Worm (Caenorhabditis elegans) whole organism, L1 larva: ENCODE results near the gene dph-5.

Experiments
- alr-1 ChIP-seq: fragments of 200-800 bp; sonication (Bioruptor generic); optimal IDR thresholded peaks from 2 replicates; lab custom pipeline; 2018; ENCODE audit warnings: borderline replicate concordance, mild to moderate bottlenecking, missing genetic modification characterization, missing compliant biosample characterization
- dpl-1 ChIP-seq, 3 experiments: fragments of 150-350 bp in 2 of 3; sonication (generic microtip) in 1 of 3; optimal IDR thresholded peaks; 2 replicates each; lab custom pipeline; 2014 to 2017; ENCODE audit warnings: missing biosample characterization in 3 of 3, missing genetic modification characterization in 3 of 3, missing genetic modification reagents in 3 of 3
- jun-1 ChIP-seq: fragments of 150-350 bp; optimal IDR thresholded peaks from 2 replicates; lab custom pipeline; 2014; ENCODE audit warnings: missing biosample characterization, missing genetic modification reagents, missing genetic modification characterization
- lin-14 ChIP-seq: fragments of 200-800 bp; sonication (Bioruptor generic); optimal IDR thresholded peaks from 2 replicates; lab custom pipeline; 2018; ENCODE audit warnings: mild to moderate bottlenecking, missing genetic modification characterization, moderate library complexity, missing compliant biosample characterization
- mdl-1 ChIP-seq, 2 experiments: fragments of 150-350 bp; optimal IDR thresholded peaks; 2 replicates each; lab custom pipeline; 2014 to 2017; ENCODE audit warnings: missing biosample characterization in 2 of 2, missing genetic modification characterization in 2 of 2, inconsistent platforms in 1 of 2
- nhr-237 ChIP-seq: fragments of 150-350 bp; optimal IDR thresholded peaks from 2 replicates; lab custom pipeline; 2014; ENCODE audit warnings: missing biosample characterization, missing genetic modification characterization
- rnt-1 ChIP-seq: sonication (generic microtip); optimal IDR thresholded peaks from 2 replicates; lab custom pipeline; 2016; ENCODE audit warnings: mild to moderate bottlenecking, missing genetic modification characterization, moderate library complexity, missing compliant biosample characterization
- unc-62 ChIP-seq: fragments of 150-350 bp; optimal IDR thresholded peaks from 2 replicates; lab custom pipeline; 2014; ENCODE audit warnings: missing biosample characterization, missing genetic modification reagents, missing genetic modification characterization

- no peak for TF ChIP-seq alr-1
- no peak for TF ChIP-seq mdl-1 (tag; optimal IDR thresholded peaks at IDR 0.05; lab: Kevin White, UChicago)
- TF ChIP-seq dpl-1 (GFP tag; optimal IDR thresholded peaks at IDR 0.05; lab: Kevin White, UChicago) = no peak
- no peak for TF ChIP-seq lin-14 (GFP tag; lab: Kevin White, UChicago)
- TF ChIP-seq nhr-237 = no peak
- TF ChIP-seq jun-1 = no peak
- TF ChIP-seq unc-62 = no peak
- no peak for TF ChIP-seq rnt-1 (tag; lab: Kevin White, UChicago)
Observed at ce11 chrII:11339507-11339906, 10.5 kb upstream of the dph-5 start, which contains the start of gene rmd-3.
